Worm (Caenorhabditis elegans): ENCODE data around the gene epn-1.

The epn-1 gene

DNA sequence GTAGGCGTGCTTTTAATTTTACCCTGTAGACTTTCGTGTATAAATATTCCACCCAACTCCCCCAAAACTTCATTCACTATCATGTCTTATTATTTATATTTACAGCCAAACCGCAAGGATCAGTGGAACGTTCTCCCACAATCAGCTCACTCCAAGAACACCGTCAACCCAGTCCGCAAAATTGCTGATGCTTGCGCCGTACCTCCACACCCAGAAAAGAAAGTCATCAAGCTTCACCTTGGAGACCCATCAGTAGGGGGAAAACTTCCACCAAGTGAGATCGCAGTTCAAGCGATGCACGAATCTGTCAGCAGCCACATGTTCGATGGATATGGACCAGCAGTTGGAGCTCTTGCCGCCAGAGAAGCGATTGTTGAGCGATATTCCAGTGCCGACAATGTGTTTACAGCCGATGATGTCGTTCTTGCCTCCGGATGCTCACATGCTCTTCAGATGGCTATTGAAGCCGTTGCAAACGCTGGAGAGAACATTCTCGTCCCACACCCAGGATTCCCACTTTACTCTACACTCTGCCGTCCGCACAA, 27.0 kb downstream of the epn-1 start:
- TF ChIP-seq mbf-1 (tag; optimal IDR thresholded peaks at IDR 0.05) (no peak), ama-1 (optimal IDR thresholded peaks at IDR 0.05) (peak; percentile 68)

ce11 chrX:14790320-14791048, 27.8 kb downstream of the epn-1 start, which contains the start of gene tatn-1:
Gene tatn-1, plus strand, starts transcription at chrX:14791008.
- peak; percentile 98 for TF ChIP-seq nhr-21 (tag; optimal IDR thresholded peaks at IDR 0.05)
- peak; percentile 98 for TF ChIP-seq nhr-25 (tag; optimal IDR thresholded peaks at IDR 0.05)
- no peak for TF ChIP-seq nhr-12 (tag; optimal IDR thresholded peaks at IDR 0.05)
- TF ChIP-seq C34F6.9 (tag; optimal IDR thresholded peaks at IDR 0.05) = peak; percentile 28
- TF ChIP-seq lin-39 (tag; optimal IDR thresholded peaks at IDR 0.05) = no peak
- peak; percentile 94 to 97 for TF ChIP-seq mdl-1 (tag; optimal IDR thresholded peaks at IDR 0.05)
- TF ChIP-seq R02D3.7 (tag; optimal IDR thresholded peaks at IDR 0.05) = no peak
- TF ChIP-seq sma-9 (GFP tag; optimal IDR thresholded peaks at IDR 0.05) = peak; percentile 97
- peak; percentile 40 for TF ChIP-seq sma-9 (tag; optimal IDR thresholded peaks at IDR 0.05)
- peak; percentile 71 for TF ChIP-seq egl-27 (tag; optimal IDR thresholded peaks at IDR 0.05)
- TF ChIP-seq nhr-77 (tag; optimal IDR thresholded peaks at IDR 0.05) = peak; percentile 29
- TF ChIP-seq crh-2 (tag; optimal IDR thresholded peaks at IDR 0.05) = peak; percentile 95
- no peak for TF ChIP-seq nhr-23 (tag; optimal IDR thresholded peaks at IDR 0.05)
- TF ChIP-seq peb-1 (tag; optimal IDR thresholded peaks at IDR 0.05) = no peak
- TF ChIP-seq elt-1 (tag; optimal IDR thresholded peaks at IDR 0.05) = peak; percentile 67
- TF ChIP-seq lin-11 (tag; optimal IDR thresholded peaks at IDR 0.05) = no peak
- TF ChIP-seq F13H6.1 (tag; optimal IDR thresholded peaks at IDR 0.05) = peak; percentile 86
- peak; percentile 59 for TF ChIP-seq nhr-6 (tag; optimal IDR thresholded peaks at IDR 0.05)
- peak; percentile 89 for TF ChIP-seq blmp-1 (tag; optimal IDR thresholded peaks at IDR 0.05; ENCODE audit: insufficient read depth)
- peak; percentile 92 for TF ChIP-seq ceh-16 (tag; optimal IDR thresholded peaks at IDR 0.05)
- no peak for TF ChIP-seq nhr-237 (tag; optimal IDR thresholded peaks at IDR 0.05)
- TF ChIP-seq lsy-2 (tag; optimal IDR thresholded peaks at IDR 0.05) = peak in 1 of 2 experiments; percentile 64
- peak; percentile 93 for TF ChIP-seq Y55F3AM.14 (GFP tag; optimal IDR thresholded peaks at IDR 0.05)
- TF ChIP-seq gmeb-1 (tag; optimal IDR thresholded peaks at IDR 0.05) = peak; percentile 67
- TF ChIP-seq aly-2 (tag; optimal IDR thresholded peaks at IDR 0.05) = no peak
- TF ChIP-seq lin-13 (GFP tag; optimal IDR thresholded peaks at IDR 0.05) = no peak
- TF ChIP-seq sem-4 (tag; optimal IDR thresholded peaks at IDR 0.05) = peak; percentile 86
- peak; percentile 97 for TF ChIP-seq sma-3 (GFP tag; optimal IDR thresholded peaks at IDR 0.05)
- TF ChIP-seq fos-1 (tag; optimal IDR thresholded peaks at IDR 0.05) = peak; percentile 68
- peak; percentile 96 for TF ChIP-seq nhr-129 (tag; optimal IDR thresholded peaks at IDR 0.05)

DNA sequence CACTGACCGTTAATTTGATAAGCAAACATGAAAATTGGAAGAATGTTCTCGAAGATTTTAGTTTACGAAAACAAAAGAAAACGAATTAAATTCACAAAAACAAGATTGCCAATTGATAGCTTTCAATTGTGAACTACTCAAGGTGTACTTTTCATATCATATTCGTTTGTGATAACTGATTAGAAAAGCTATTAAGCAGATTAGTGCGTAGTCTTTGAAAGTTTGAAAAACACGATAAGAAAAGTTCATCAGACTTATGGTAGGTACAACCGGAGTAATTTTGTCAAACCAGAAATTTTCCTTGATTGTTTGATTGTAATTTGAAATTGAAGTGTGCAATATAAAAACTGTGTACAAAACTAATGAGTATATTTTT, 30.8 kb downstream of the epn-1 start:
- TF ChIP-seq sma-3 (GFP tag; optimal IDR thresholded peaks at IDR 0.05) = peak; percentile 6
- TF ChIP-seq sma-9 (GFP tag; optimal IDR thresholded peaks at IDR 0.05) = peak; percentile 41
- TF ChIP-seq sma-9 (tag; optimal IDR thresholded peaks at IDR 0.05) = no peak
- TF ChIP-seq lin-39 (tag; optimal IDR thresholded peaks at IDR 0.05) = no peak
- peak; percentile 24 for TF ChIP-seq fos-1 (tag; optimal IDR thresholded peaks at IDR 0.05)

DNA sequence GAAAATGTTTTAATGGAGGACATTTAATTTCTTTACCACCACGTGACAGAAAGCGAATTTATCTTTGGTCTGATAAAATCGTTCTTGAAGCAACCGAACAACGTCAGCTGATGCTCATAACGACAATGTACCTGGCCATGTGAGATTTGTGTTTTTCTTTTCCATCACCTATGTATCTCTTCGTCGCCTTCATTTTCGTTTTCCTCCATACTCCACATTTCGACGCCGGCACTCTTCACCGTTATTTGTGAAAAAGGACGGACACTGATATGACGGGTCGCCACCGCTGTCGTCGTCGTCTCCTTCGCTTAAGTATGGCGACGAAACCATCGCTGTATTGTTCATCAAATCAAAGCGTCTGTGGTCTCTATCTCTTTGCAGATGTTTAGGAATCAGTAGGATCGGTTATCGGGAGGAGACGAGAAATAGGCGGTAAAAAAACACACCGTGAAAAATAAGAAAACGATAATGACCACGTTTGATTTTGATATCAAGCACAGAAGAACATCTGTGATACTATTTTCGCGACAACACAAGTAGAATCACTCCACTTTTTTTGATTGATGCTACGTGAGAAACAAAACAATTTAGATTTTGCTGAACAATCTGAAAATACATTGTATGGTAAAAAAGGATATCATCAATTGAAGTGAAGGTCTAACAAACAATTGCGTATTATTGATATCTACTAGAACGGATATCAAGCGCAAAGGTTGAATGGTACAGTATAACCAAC, 31.3 kb downstream of the epn-1 start:
- TF ChIP-seq nhr-12 (tag; optimal IDR thresholded peaks at IDR 0.05) (no peak), blmp-1 (tag; optimal IDR thresholded peaks at IDR 0.05; ENCODE audit: insufficient read depth) (peak; percentile 28), nhr-21 (tag; optimal IDR thresholded peaks at IDR 0.05) (peak; percentile 64), lin-39 (tag; optimal IDR thresholded peaks at IDR 0.05) (no peak), nhr-6 (tag; optimal IDR thresholded peaks at IDR 0.05) (no peak), gmeb-1 (tag; optimal IDR thresholded peaks at IDR 0.05) (peak; percentile 57), sma-9 (GFP tag; optimal IDR thresholded peaks at IDR 0.05) (peak; percentile 86), sma-9 (tag; optimal IDR thresholded peaks at IDR 0.05) (no peak), R02D3.7 (tag; optimal IDR thresholded peaks at IDR 0.05) (no peak), unc-62 (GFP tag; optimal IDR thresholded peaks at IDR 0.05) (no peak), elt-1 (tag; optimal IDR thresholded peaks at IDR 0.05) (no peak), Y55F3AM.14 (GFP tag; optimal IDR thresholded peaks at IDR 0.05) (peak; percentile 11), skn-1 (tag; optimal IDR thresholded peaks at IDR 0.05) (no peak), crh-2 (tag; optimal IDR thresholded peaks at IDR 0.05) (peak; percentile 10), mdl-1 (tag; optimal IDR thresholded peaks at IDR 0.05) (peak in 1 of 2 experiments; percentile 21), lsy-2 (tag; optimal IDR thresholded peaks at IDR 0.05) (peak in 1 of 2 experiments; percentile 38), ceh-16 (tag; optimal IDR thresholded peaks at IDR 0.05) (no peak), mab-5 (tag; optimal IDR thresholded peaks at IDR 0.05) (no peak), nhr-129 (tag; optimal IDR thresholded peaks at IDR 0.05) (peak; percentile 60), aly-2 (tag; optimal IDR thresholded peaks at IDR 0.05) (no peak), ztf-4 (tag; optimal IDR thresholded peaks at IDR 0.05) (no peak), fos-1 (tag; optimal IDR thresholded peaks at IDR 0.05) (peak; percentile 12), sma-3 (GFP tag; optimal IDR thresholded peaks at IDR 0.05) (peak; percentile 68), lin-13 (GFP tag; optimal IDR thresholded peaks at IDR 0.05) (no peak), nhr-237 (tag; optimal IDR thresholded peaks at IDR 0.05) (no peak), sem-4 (tag; optimal IDR thresholded peaks at IDR 0.05) (no peak), ZK546.5 (tag; optimal IDR thresholded peaks at IDR 0.05) (no peak), egl-27 (tag; optimal IDR thresholded peaks at IDR 0.05) (no peak), nhr-25 (tag; optimal IDR thresholded peaks at IDR 0.05) (peak; percentile 1)

Measured in whole organism, L2 larva.